Worm (Caenorhabditis elegans): Measurements from ENCODE around the gene idpc-7.

idpc-7 gene

DNA sequence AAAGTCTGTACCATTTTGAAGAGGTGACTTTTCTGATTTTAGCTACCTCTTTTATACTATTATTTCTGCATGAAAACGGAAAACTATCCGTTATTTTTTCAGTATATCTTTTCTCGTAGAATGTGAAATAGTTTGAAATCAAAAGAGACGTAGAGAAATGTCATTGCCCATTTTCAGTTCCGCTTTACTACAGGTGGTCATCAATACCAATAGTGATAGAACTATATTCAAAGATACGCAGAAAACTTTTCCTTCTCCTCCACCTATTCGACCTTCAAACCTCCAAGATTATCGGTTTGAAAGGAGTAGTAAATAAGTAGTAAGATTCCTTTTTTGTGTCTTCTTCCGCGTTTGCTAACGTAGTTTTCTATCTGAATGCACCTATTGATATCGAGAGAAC is 14.5 kb upstream of the idpc-7 start, which contains the start of gene col-147:
Gene col-147 (minus strand): TSS at position 26 of the 400 bp plus-strand sequence.
- TF ChIP-seq spr-1 (tag; optimal IDR thresholded peaks at IDR 0.05) (no peak), saeg-2 (GFP tag; IDR thresholded peaks at IDR 0.05) (no peak), jun-1 (tag; optimal IDR thresholded peaks at IDR 0.05) (no peak), F37D6.2 (tag; optimal IDR thresholded peaks at IDR 0.05) (no peak), Y105C5A.15 (GFP tag; IDR thresholded peaks at IDR 0.05) (no peak), madf-9 (GFP tag; conservative IDR thresholded peaks at IDR 0.05) (no peak), nhr-42 (GFP tag; IDR thresholded peaks at IDR 0.05) (no peak), madf-5 (GFP tag; IDR thresholded peaks at IDR 0.05) (no peak), unc-62 (GFP tag; optimal IDR thresholded peaks at IDR 0.05 in 1 of 2) (peak in 1 of 2 experiments; percentile 83), unc-62 (tag; optimal IDR thresholded peaks at IDR 0.05) (no peak), nhr-28 (tag; optimal IDR thresholded peaks at IDR 0.05) (peak; percentile 60), nhr-11 (tag; optimal IDR thresholded peaks at IDR 0.05) (no peak), cey-2 (tag; optimal IDR thresholded peaks at IDR 0.05; ENCODE audit: borderline replicate concordance, insufficient read depth) (peak; percentile 11), lin-39 (tag; optimal IDR thresholded peaks at IDR 0.05) (no peak), lin-13 (GFP tag; optimal IDR thresholded peaks at IDR 0.05) (no peak), F26F4.8 (GFP tag; conservative IDR thresholded peaks at IDR 0.05) (no peak), dmd-9 (GFP tag; IDR thresholded peaks at IDR 0.05) (no peak), php-3 (GFP tag; IDR thresholded peaks at IDR 0.05) (no peak), hlh-30 (tag; optimal IDR thresholded peaks at IDR 0.05; ENCODE audit: insufficient read depth) (no peak), nhr-6 (tag; optimal IDR thresholded peaks at IDR 0.05) (no peak), ctbp-1 (GFP tag; IDR thresholded peaks at IDR 0.05) (no peak), nhr-77 (tag; optimal IDR thresholded peaks at IDR 0.05) (no peak), mxl-2 (GFP tag; conservative IDR thresholded peaks at IDR 0.05) (no peak), rbr-2 (tag; optimal IDR thresholded peaks at IDR 0.05) (no peak), vab-7 (GFP tag; IDR thresholded peaks at IDR 0.05) (no peak), dmd-6 (GFP tag; IDR thresholded peaks at IDR 0.05) (0 out of 2 replicates have a peak, but pooled peaks have one; percentile 7), fkh-10 (GFP tag; optimal IDR thresholded peaks at IDR 0.05) (no peak), hif-1 (tag; optimal IDR thresholded peaks at IDR 0.05) (no peak)

DNA sequence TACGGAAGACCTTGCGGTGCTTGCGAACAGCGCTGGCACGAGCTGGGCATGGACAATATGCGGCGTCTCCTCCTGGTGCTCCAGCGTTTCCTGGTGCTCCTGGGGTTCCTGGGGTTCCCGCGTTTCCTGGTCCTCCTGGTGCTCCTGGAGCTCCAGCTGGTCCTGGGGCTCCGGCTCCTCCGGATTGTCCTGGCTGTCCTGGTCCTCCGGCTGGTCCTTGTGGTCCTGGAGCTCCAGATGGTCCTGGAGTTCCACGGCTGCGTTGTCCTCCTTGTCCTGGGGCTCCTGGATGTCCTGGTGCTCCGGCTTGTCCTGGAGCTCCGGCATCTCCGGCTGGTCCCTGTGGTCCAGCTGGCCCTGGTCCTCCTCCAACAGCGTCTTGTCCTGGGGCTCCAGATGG is 13.5 kb upstream of the idpc-7 start:
- 0 out of 2 replicates have a peak, but pooled peaks have one; percentile 4 for TF ChIP-seq F26F4.8 (GFP tag; conservative IDR thresholded peaks at IDR 0.05)
- no peak for TF ChIP-seq arid-1 (GFP tag; conservative IDR thresholded peaks at IDR 0.05)
- TF ChIP-seq nhr-11 (tag; optimal IDR thresholded peaks at IDR 0.05), result no peak
- TF ChIP-seq ceh-32 (tag; optimal IDR thresholded peaks at IDR 0.05; ENCODE audit: poor library complexity), result no peak
- no peak for TF ChIP-seq spr-1 (tag; optimal IDR thresholded peaks at IDR 0.05)
- peak; percentile 99 for TF ChIP-seq set-16 (GFP tag; IDR thresholded peaks at IDR 0.05)
- TF ChIP-seq F44E2.7 (GFP tag; IDR thresholded peaks at IDR 0.05), result no peak
- TF ChIP-seq madf-5 (GFP tag; IDR thresholded peaks at IDR 0.05), result peak in 1 of 2 experiments; percentile 52; a peak in 1 of 4 replicates
- no peak for TF ChIP-seq mdl-1 (tag; optimal IDR thresholded peaks at IDR 0.05)
- no peak for TF ChIP-seq jun-1 (tag; optimal IDR thresholded peaks at IDR 0.05)
- TF ChIP-seq ZK546.5 (tag; optimal IDR thresholded peaks at IDR 0.05), result no peak
- TF ChIP-seq pha-4 (GFP tag; IDR thresholded peaks at IDR 0.05), result peak; percentile 56; the same call in 1 of the 2 replicates
- no peak for TF ChIP-seq pha-4 (tag; optimal IDR thresholded peaks at IDR 0.05)
- TF ChIP-seq F37D6.2 (tag; optimal IDR thresholded peaks at IDR 0.05), result no peak
- TF ChIP-seq lsy-2 (tag; optimal IDR thresholded peaks at IDR 0.05), result no peak
- no peak for TF ChIP-seq ztf-7 (tag; optimal IDR thresholded peaks at IDR 0.05)
- TF ChIP-seq ceh-20 (GFP tag; IDR thresholded peaks at IDR 0.05), result no peak
- TF ChIP-seq duxl-1 (tag; optimal IDR thresholded peaks at IDR 0.05; ENCODE audit: poor library complexity), result no peak
- TF ChIP-seq daf-19 (GFP tag; conservative IDR thresholded peaks at IDR 0.05), result no peak
- no peak for TF ChIP-seq fos-1 (tag; optimal IDR thresholded peaks at IDR 0.05)
- TF ChIP-seq egl-27 (tag; optimal IDR thresholded peaks at IDR 0.05), result no peak
- no peak for TF ChIP-seq dmd-8 (GFP tag; IDR thresholded peaks at IDR 0.05)
- no peak for TF ChIP-seq hif-1 (tag; optimal IDR thresholded peaks at IDR 0.05)
- no peak for TF ChIP-seq gei-8 (GFP tag; optimal IDR thresholded peaks at IDR 0.05)
- TF ChIP-seq sdz-12 (GFP tag; optimal IDR thresholded peaks at IDR 0.05), result no peak

Measured in whole organism, L4 larva.